Worm (Caenorhabditis elegans): Measurements from ENCODE around the gene Y50D4C.6.

The Y50D4C.6 gene

ce11 chrV:904232-904983 lies 45.3 kb downstream of the Y50D4C.6 start, which contains the start of gene trm-2A (continued):
- TF ChIP-seq ceh-82 (tag; optimal IDR thresholded peaks at IDR 0.05), result peak; percentile 86 to 91 (median 87)

ce11 chrV:903460-903859 lies 46.2 kb downstream of the Y50D4C.6 start, which contains the start of gene fmo-5:
TSS of gene fmo-5 (minus strand) at chrV:903665.
- no peak for TF ChIP-seq pax-3 (tag; optimal IDR thresholded peaks at IDR 0.05)
- no peak for TF ChIP-seq C16A3.4 (tag; optimal IDR thresholded peaks at IDR 0.05)
- TF ChIP-seq efl-1 (optimal IDR thresholded peaks at IDR 0.05), result peak; percentile 42 to 65
- TF ChIP-seq efl-1 (GFP tag; optimal IDR thresholded peaks at IDR 0.05 in 1 of 2), result peak; percentile 60 to 97
- no peak for TF ChIP-seq nhr-12 (tag; optimal IDR thresholded peaks at IDR 0.05)
- TF ChIP-seq sptf-1 (tag; optimal IDR thresholded peaks at IDR 0.05), result no peak
- peak; percentile 35 for TF ChIP-seq nhr-47 (tag; optimal IDR thresholded peaks at IDR 0.05)
- no peak for TF ChIP-seq fkh-8 (tag; optimal IDR thresholded peaks at IDR 0.05)
- no peak for TF ChIP-seq swsn-7 (tag; optimal IDR thresholded peaks at IDR 0.05)
- no peak for TF ChIP-seq lin-13 (GFP tag; optimal IDR thresholded peaks at IDR 0.05)
- no peak for TF ChIP-seq mab-9 (GFP tag; IDR thresholded peaks at IDR 0.05)
- TF ChIP-seq efl-3 (GFP tag; optimal IDR thresholded peaks at IDR 0.05), result no peak
- no peak for TF ChIP-seq unc-98 (GFP tag; IDR thresholded peaks at IDR 0.05)
- TF ChIP-seq fos-1 (tag; optimal IDR thresholded peaks at IDR 0.05), result no peak
- no peak for TF ChIP-seq ceh-88 (GFP tag; IDR thresholded peaks at IDR 0.05)
- no peak for TF ChIP-seq ces-1 (GFP tag; optimal IDR thresholded peaks at IDR 0.05)
- TF ChIP-seq blmp-1 (tag; optimal IDR thresholded peaks at IDR 0.05), result no peak
- TF ChIP-seq nhr-11 (tag; optimal IDR thresholded peaks at IDR 0.05), result no peak
- peak; percentile 48 for TF ChIP-seq tbx-2 (tag; optimal IDR thresholded peaks at IDR 0.05)
- no peak for TF ChIP-seq lin-14 (GFP tag; optimal IDR thresholded peaks at IDR 0.05)
- no peak for TF ChIP-seq ets-5 (GFP tag; IDR thresholded peaks at IDR 0.05)
- TF ChIP-seq nhr-84 (tag; optimal IDR thresholded peaks at IDR 0.05), result no peak
- TF ChIP-seq snu-23 (GFP tag; optimal IDR thresholded peaks at IDR 0.05), result peak; percentile 64
- peak in 2 of 3 experiments; percentile 42 to 57 for TF ChIP-seq dpl-1 (GFP tag; optimal IDR thresholded peaks at IDR 0.05)
- TF ChIP-seq unc-130 (tag; optimal IDR thresholded peaks at IDR 0.05), result no peak
- no peak for TF ChIP-seq fkh-10 (GFP tag; optimal IDR thresholded peaks at IDR 0.05)
- TF ChIP-seq vab-15 (tag; optimal IDR thresholded peaks at IDR 0.05), result no peak
- TF ChIP-seq egl-27 (tag; optimal IDR thresholded peaks at IDR 0.05), result no peak
- no peak for TF ChIP-seq hlh-17 (GFP tag; optimal IDR thresholded peaks at IDR 0.05; ENCODE audit: borderline replicate concordance)
- no peak for TF ChIP-seq nhr-71 (tag; optimal IDR thresholded peaks at IDR 0.05)
- no peak for TF ChIP-seq alr-1 (tag; optimal IDR thresholded peaks at IDR 0.05; ENCODE audit: borderline replicate concordance)
- TF ChIP-seq unc-30 (tag; optimal IDR thresholded peaks at IDR 0.05), result no peak
- TF ChIP-seq F16B12.6 (tag; optimal IDR thresholded peaks at IDR 0.05), result peak; percentile 15
- no peak for TF ChIP-seq aha-1 (tag; optimal IDR thresholded peaks at IDR 0.05)
- TF ChIP-seq irx-1 (tag; optimal IDR thresholded peaks at IDR 0.05), result no peak
- no peak for TF ChIP-seq zip-4 (GFP tag; optimal IDR thresholded peaks at IDR 0.05)
- no peak for TF ChIP-seq nhr-28 (tag; optimal IDR thresholded peaks at IDR 0.05)
- TF ChIP-seq snpc-4 (tag; optimal IDR thresholded peaks at IDR 0.05), result no peak
- no peak for TF ChIP-seq mep-1 (tag; optimal IDR thresholded peaks at IDR 0.05)
- no peak for TF ChIP-seq pqm-1 (tag; optimal IDR thresholded peaks at IDR 0.05)
- TF ChIP-seq lin-15B (tag; optimal IDR thresholded peaks at IDR 0.05), result no peak
- no peak for TF ChIP-seq pag-3 (tag; optimal IDR thresholded peaks at IDR 0.05; ENCODE audit: borderline replicate concordance, insufficient read depth)
- TF ChIP-seq nhr-20 (tag; optimal IDR thresholded peaks at IDR 0.05), result peak; percentile 88
- TF ChIP-seq sox-4 (tag; optimal IDR thresholded peaks at IDR 0.05), result no peak
- TF ChIP-seq hpl-2 (GFP tag; optimal IDR thresholded peaks at IDR 0.05), result no peak
- TF ChIP-seq nhr-85 (tag), result peak; percentile 73
- TF ChIP-seq ama-1 (optimal IDR thresholded peaks at IDR 0.05), result no peak
- no peak for TF ChIP-seq skn-1 (tag; optimal IDR thresholded peaks at IDR 0.05)
- TF ChIP-seq ztf-11 (tag; optimal IDR thresholded peaks at IDR 0.05), result no peak
- TF ChIP-seq nhr-77 (tag; optimal IDR thresholded peaks at IDR 0.05), result no peak
